Worm (Caenorhabditis elegans) whole organism, dauer: ENCODE measurements around the gene prx-14.
"Not testable (repeated sequence)": the region's sequence is repeated elsewhere in the genome, so short reads cannot be mapped to it uniquely, and the experiment has no call there.

ENCODE experiments used
- unc-62 ChIP-seq: sonication (generic microtip); optimal IDR thresholded peaks from 2 replicates; lab custom pipeline; 2017; ENCODE audit warnings: missing biosample characterization, missing genetic modification reagents, missing genetic modification characterization

The prx-14 gene

DNA sequence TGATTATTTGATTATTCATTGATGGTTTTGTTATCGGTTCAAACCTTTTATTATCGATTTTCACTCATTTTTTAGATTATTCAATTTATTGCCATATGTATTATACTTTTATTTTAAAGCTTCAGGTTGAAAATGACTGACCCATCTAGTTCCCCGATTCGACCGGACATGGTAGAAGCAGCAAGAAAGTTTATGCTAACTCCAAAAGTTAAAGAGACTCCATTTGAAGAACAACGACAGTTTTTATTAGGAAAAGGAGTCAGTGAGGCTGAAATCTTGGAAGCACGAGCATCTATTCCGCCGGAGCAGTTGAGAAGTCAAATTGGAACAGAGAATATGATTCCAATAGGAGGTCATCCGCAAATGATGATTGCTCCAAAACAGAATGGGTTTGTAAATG lies at the start of gene prx-14:
prx-14 (plus strand) TSS at position 120 of the 400 bp plus-strand sequence.
- no peak for TF ChIP-seq unc-62 (GFP tag; lab: Kevin White, UChicago)

DNA sequence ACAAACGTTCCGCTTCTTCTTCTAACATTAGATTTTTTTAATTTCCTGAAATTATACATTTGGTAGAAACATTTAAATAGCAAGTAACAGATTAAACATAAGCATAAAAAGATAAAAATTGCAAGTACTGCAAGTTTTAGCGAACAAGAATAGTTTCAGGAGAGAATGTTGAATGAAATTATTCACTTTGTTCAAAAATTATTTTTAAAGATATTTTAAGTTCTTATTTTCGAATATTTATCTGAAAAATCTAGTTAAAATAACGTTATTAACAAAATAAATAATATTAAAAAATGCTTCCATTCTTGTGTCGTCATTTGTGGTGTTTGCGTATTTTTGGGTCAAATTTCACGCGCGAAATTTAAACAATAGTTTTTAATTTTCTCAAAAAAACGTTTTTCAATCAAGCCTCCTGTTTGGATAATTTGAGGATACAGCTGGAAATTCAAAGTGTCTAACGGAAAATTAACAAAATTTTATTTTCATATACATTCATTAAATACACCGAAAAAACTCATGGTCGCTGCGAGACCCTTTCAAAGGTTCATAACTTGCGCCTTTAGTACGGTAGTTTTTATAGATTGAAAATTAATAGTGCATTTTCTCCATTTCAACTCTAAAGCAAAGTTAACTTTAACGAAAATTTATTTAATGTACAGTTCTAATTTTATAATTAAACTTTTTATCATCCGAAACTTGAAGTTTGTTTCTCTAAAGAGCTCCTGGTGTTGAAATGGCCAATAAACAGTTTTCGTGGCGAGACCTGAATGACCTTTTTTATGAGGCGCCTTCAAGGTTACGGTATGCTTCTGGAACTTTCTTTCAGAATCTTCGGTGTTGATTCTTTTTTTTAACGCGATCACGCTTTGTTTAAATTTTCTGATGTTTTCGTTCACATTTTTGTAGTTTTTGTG lies 40.4 kb upstream of the prx-14 start, which contains the start of gene skih-2:
skih-2 (minus strand) TSS at position 51 of the 914 bp plus-strand sequence.
- no peak for TF ChIP-seq unc-62 (GFP tag; lab: Kevin White, UChicago)

DNA sequence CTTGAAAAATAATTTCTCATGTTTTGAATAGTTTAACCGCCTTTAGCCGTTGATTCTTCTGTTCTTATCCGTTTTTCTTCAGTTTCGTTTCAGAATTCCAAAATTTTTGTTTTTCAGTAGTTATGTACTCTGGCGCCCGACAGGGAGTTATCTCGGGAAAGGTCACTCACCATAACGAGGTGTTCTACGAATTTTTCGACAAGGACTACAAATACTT lies 39.8 kb upstream of the prx-14 start, which contains the start of gene F01G4.4:
F01G4.4 (plus strand) TSS at position 118 of the 217 bp plus-strand sequence.
- no peak for TF ChIP-seq unc-62 (GFP tag; lab: Kevin White, UChicago)

DNA sequence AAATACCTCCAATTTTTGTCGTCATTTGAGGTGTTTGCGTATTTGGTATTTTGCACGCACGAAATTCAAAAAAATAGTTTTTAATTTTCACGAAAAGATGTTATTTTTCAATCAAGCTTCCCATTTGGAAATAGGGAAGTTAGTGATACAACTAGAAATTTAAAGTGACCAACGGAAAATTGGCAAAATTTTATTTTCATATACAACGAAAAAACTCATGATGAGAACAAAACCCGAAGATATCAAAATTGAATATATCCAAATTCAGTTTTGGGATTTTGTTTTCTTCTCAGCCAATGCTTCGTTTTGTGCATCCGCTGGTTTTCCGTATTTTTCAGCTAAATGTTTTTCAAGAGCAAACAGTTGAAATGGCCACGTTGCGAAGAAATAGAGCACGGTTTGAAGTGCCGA lies 37.0 kb upstream of the prx-14 start:
- no peak for TF ChIP-seq unc-62 (GFP tag; lab: Kevin White, UChicago)

DNA sequence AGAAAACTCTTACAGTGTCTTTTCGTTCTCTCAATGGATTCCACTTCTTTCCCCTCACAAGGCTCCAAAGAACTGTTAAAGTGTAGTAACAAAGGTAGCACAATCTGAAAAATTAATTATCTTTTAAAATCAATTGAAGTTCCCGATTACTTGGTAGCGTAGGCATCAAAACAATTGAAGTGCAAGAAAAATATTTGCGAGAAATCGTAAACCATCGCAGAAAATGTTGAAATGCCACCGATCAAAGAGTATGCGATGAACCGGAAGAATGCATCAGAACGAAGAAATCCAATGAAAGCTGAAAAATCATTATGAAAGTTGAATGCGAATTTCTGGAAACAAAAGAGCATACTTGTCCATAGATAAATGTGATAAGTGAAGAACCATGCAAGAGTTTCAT lies 36.4 kb upstream of the prx-14 start:
- TF ChIP-seq unc-62 (GFP tag; lab: Kevin White, UChicago): no peak

DNA sequence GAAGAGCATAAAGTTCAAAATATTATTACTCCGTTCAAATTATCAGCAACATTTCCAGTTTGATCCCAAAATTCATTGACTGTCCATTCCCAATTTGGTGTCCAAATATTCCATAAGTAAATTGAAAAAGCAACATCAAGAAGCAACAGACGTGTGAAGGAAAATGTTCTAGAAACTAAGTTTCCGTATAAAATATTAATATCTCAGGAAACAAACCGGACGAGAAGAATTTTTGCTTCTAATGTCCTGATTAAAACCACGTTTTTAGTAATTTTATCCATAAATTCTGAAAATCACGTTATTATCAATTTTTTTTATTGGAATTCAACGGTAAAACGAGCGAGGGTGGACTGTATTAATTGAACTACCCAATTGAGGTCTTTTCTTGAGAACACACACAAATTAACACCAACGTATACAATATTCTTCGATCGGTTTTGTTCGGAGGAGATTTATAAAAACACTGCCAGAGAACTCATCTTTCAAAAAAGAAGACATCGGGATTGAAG lies 35.9 kb upstream of the prx-14 start, which contains the start of gene pigq-1:
pigq-1 (minus strand) TSS at position 286 of the 509 bp plus-strand sequence.
- no peak for TF ChIP-seq unc-62 (GFP tag; lab: Kevin White, UChicago)

DNA sequence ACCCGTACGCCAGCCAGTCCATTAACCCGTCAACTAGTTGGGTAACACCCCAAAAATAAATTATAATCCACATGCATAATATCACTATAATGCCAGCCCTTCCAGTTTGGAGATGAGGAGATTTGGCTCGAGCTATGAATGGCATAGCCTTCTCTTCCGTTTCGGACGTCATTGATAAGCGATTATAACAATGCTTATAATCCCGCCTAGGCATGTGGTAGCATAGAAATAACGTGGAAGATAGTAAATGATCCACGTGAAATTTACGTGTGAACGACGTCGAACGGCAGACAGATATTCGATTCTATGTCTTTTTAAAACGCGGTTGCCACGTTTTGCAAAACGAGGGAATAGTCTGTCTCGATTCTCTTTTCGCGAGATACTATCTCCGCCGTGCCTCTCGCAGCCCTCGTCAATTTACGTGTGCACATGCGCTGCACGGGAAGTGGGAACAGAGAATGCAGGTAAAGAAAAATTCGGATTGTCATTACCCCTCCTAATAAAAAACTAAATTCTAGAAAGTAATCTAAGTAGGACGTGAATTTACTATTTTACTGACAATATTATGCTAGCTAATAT lies 34.1 kb upstream of the prx-14 start:
- TF ChIP-seq unc-62 (GFP tag; lab: Kevin White, UChicago): no peak

ce11 chrIV:11149454-11150163 lies 33.3 kb upstream of the prx-14 start, which contains the start of the genes F01G4.6 and pfd-1:
Gene F01G4.6, minus strand, starts transcription at chrIV:11149504.
Gene pfd-1, plus strand, starts transcription at chrIV:11150113.
- TF ChIP-seq unc-62 (GFP tag; lab: Kevin White, UChicago): peak; percentile 13

DNA sequence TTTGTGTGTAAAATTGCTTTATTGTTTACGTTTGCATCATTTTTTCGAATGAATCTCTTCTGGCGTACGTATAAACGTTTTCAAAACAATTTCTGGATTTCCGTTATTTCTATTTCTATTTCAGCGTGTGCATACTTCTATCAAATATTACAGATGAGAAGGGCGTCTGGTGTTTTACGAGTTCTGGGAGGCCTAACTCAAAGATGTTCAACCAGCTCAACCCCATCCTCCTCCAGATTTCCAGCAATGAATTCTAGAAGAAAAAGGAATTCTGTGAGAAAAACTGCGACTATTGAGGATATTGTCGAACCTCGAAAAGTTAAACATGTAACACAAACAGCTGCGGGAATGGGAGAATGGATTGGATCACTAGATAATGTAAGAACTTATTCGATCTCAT lies 32.1 kb upstream of the prx-14 start, which contains the start of gene C08F8.2:
C08F8.2 (plus strand) TSS at position 154 of the 400 bp plus-strand sequence.
- TF ChIP-seq unc-62 (GFP tag; lab: Kevin White, UChicago): no peak

- not testable (repeated sequence) for TF ChIP-seq unc-62 (GFP tag; lab: Kevin White, UChicago)
Observed at ce11 chrIV:11154425-11155114, 28.4 kb upstream of the prx-14 start, which contains the start of gene C08F8.3. Gene C08F8.3, plus strand, starts transcription at chrIV:11155044.

DNA sequence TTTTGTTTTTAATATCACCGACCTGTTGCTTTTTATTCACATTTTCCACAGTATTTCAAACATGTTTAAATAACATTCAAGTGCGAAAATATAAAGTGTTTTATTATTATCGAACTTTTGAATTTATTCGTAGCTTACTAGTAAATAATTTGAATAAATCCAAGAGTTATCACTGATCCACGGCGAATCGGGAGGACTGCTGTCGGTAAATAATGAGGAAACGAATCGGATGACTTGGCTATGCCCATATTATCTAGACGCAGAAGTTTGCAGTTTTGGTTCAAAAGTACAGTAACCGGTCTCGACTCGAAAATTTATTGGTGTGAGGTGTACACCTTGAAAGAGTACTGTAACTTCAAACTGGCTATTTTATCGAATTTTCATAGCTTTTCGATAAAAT lies 26.4 kb upstream of the prx-14 start:
- TF ChIP-seq unc-62 (GFP tag; lab: Kevin White, UChicago): no peak

ce11 chrIV:11159886-11160285 lies 23.0 kb upstream of the prx-14 start, which contains the start of gene mboa-4:
Gene mboa-4, minus strand, starts transcription at chrIV:11159986.
- TF ChIP-seq unc-62 (GFP tag; lab: Kevin White, UChicago): no peak

- TF ChIP-seq unc-62 (GFP tag; lab: Kevin White, UChicago): no peak
Observed at ce11 chrIV:11160707-11161106, 22.2 kb upstream of the prx-14 start, which contains the start of gene C08F8.15. Gene C08F8.15, minus strand, starts transcription at chrIV:11160807.

DNA sequence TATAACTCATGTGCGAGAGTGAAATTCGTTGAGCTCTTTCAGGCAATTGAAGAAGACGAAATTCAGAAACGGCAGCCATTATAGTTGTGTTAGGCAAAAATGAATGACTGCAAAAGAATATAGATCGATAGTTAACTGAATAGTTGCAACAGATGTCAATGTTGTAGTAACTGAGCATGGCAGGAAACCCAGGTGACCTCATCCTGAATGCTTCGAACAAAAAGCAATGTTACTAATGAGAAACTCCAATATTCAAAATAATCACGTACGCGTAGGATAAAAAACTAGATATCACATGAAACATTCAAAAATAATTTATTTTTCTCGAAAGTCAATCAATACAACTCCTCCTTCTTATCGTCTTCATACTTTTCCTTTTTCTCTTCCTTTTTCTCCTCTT lies 20.5 kb upstream of the prx-14 start, which contains the start of gene fbxb-9:
fbxb-9 (minus strand) TSS at position 101 of the 400 bp plus-strand sequence.
- no peak for TF ChIP-seq unc-62 (GFP tag; lab: Kevin White, UChicago)

ce11 chrIV:11164831-11165230 lies 18.1 kb upstream of the prx-14 start, which contains the start of gene C08F8.6:
Gene C08F8.6, minus strand, starts transcription at chrIV:11164931.
- no peak for TF ChIP-seq unc-62 (GFP tag; lab: Kevin White, UChicago)
